Worm (Caenorhabditis elegans) whole organism, L1 larva: ENCODE results near the gene ifg-1.

Source experiments
- ceh-90 ChIP-seq: sonication (generic microtip); optimal IDR thresholded peaks from 2 replicates; lab custom pipeline; 2016; ENCODE audit warnings: missing genetic modification characterization, missing compliant biosample characterization
- lin-15B ChIP-seq: fragments of 150-350 bp; sonication (generic microtip); optimal IDR thresholded peaks from 3 replicates; lab custom pipeline; 2014; ENCODE audit warnings: missing biosample characterization, missing genetic modification characterization
- mef-2 ChIP-seq: fragments of 150-350 bp; optimal IDR thresholded peaks from 2 replicates; lab custom pipeline; 2014; ENCODE audit warnings: missing biosample characterization, missing genetic modification characterization
- nhr-237 ChIP-seq: fragments of 150-350 bp; optimal IDR thresholded peaks from 2 replicates; lab custom pipeline; 2014; ENCODE audit warnings: missing biosample characterization, missing genetic modification characterization
- pax-3 ChIP-seq: fragments of 200-800 bp; sonication (Bioruptor generic); optimal IDR thresholded peaks from 2 replicates; lab custom pipeline; 2018; ENCODE audit warnings: mild to moderate bottlenecking, missing genetic modification characterization, moderate library complexity, missing compliant biosample characterization
- rnt-1 ChIP-seq: sonication (generic microtip); optimal IDR thresholded peaks from 2 replicates; lab custom pipeline; 2016; ENCODE audit warnings: mild to moderate bottlenecking, missing genetic modification characterization, moderate library complexity, missing compliant biosample characterization
- snpc-4 ChIP-seq: fragments of 150-350 bp; optimal IDR thresholded peaks from 2 replicates; lab custom pipeline; 2014; ENCODE audit warnings: missing biosample characterization, missing genetic modification characterization
- swsn-7 ChIP-seq: sonication (generic microtip); optimal IDR thresholded peaks from 2 replicates; lab custom pipeline; 2016; ENCODE audit warnings: missing genetic modification characterization, missing compliant biosample characterization
- tlp-1 ChIP-seq: fragments of 150-350 bp; optimal IDR thresholded peaks from 2 replicates; lab custom pipeline; 2014; ENCODE audit warnings: missing biosample characterization, missing genetic modification characterization
- ztf-11 ChIP-seq, 2 experiments: sonication (generic microtip); optimal IDR thresholded peaks; 2 replicates each; lab custom pipeline; 2016 to 2017; ENCODE audit warnings: missing genetic modification characterization in 2 of 2, missing biosample characterization in 1 of 2, missing compliant biosample characterization in 1 of 2

ce11 chrII:8223945-8224344 is 6.9 kb downstream of the ifg-1 start:
- TF ChIP-seq nhr-237 (tag; lab: Kevin White, UChicago) (no peak), lin-15B (tag; lab: Kevin White, UChicago) (no peak), ztf-11 (tag; optimal IDR thresholded peaks at IDR 0.05; lab: Kevin White, UChicago) (no peak), tlp-1 (tag; lab: Kevin White, UChicago) (no peak), ceh-90 (tag; lab: Kevin White, UChicago) (no peak), mef-2 (tag; lab: Kevin White, UChicago) (no peak), rnt-1 (tag; lab: Kevin White, UChicago) (no peak), pax-3 (tag; lab: Kevin White, UChicago) (no peak), swsn-7 (no peak), snpc-4 (tag; lab: Kevin White, UChicago) (no peak)
